Fruit fly (Drosophila melanogaster) whole organism, embryonic: Measurements from ENCODE around the gene Caper.

Source experiments
- CG10147 ChIP-seq: fragments of 200-800 bp; sonication (Bioruptor generic); optimal IDR thresholded peaks from 2 replicates; lab custom pipeline; 2019; ENCODE audit warnings: missing biosample characterization, mild to moderate bottlenecking, missing genetic modification characterization, moderate library complexity
- CG10979 ChIP-seq: fragments of 200-800 bp; sonication (Bioruptor generic); optimal IDR thresholded peaks from 2 replicates; lab custom pipeline; 2018; ENCODE audit warnings: missing biosample characterization, mild to moderate bottlenecking, missing genetic modification characterization, moderate library complexity
- CG11085 ChIP-seq: fragments of 200-800 bp; sonication (Bioruptor generic); IDR thresholded peaks from 2 replicates; pipeline ENCODE4 v1.3.6; 2022; ENCODE audit warnings: missing biosample characterization, missing genetic modification characterization
- CG14710 ChIP-seq: fragments of 200-800 bp; sonication (Bioruptor generic); optimal IDR thresholded peaks from 3 replicates; lab custom pipeline; 2019; ENCODE audit warnings: missing biosample characterization, mild to moderate bottlenecking, missing genetic modification characterization, moderate library complexity
- CG15073 ChIP-seq: fragments of 200-800 bp; sonication (Bioruptor generic); optimal IDR thresholded peaks from 2 replicates; lab custom pipeline; 2016; ENCODE audit warnings: missing biosample characterization, missing genetic modification characterization
- CG15514 ChIP-seq: fragments of 200-800 bp; sonication (Bioruptor generic); optimal IDR thresholded peaks from 3 replicates; lab custom pipeline; 2017; ENCODE audit warnings: missing biosample characterization, missing genetic modification characterization, mild to moderate bottlenecking, moderate library complexity, missing genetic modification reagents
- CG16779 ChIP-seq: fragments of 200-800 bp; sonication (Bioruptor generic); IDR thresholded peaks from 2 replicates; pipeline ENCODE4 v1.3.6; 2022; ENCODE audit warnings: missing biosample characterization, missing genetic modification characterization
- CG18476 ChIP-seq: fragments of 200-800 bp; sonication (Bioruptor generic); optimal IDR thresholded peaks from 2 replicates; lab custom pipeline; 2016; ENCODE audit warnings: missing biosample characterization, mild to moderate bottlenecking, missing genetic modification characterization
- CG33557 ChIP-seq: fragments of 200-800 bp; sonication (Bioruptor generic); optimal IDR thresholded peaks from 2 replicates; lab custom pipeline; 2019; ENCODE audit warnings: missing biosample characterization, mild to moderate bottlenecking, missing genetic modification characterization, moderate library complexity
- CG3847 ChIP-seq: fragments of 200-800 bp; sonication (Bioruptor generic); IDR thresholded peaks from 2 replicates; pipeline ENCODE4 v1.3.6; 2022; ENCODE audit warnings: missing biosample characterization, missing genetic modification characterization
- CG3995 ChIP-seq: fragments of 200-800 bp; sonication (Bioruptor generic); optimal IDR thresholded peaks from 3 replicates; lab custom pipeline; 2016; ENCODE audit warnings: missing biosample characterization, missing genetic modification characterization
- CG4820 ChIP-seq: fragments of 200-800 bp; sonication (Bioruptor generic); optimal IDR thresholded peaks from 3 replicates; lab custom pipeline; 2016; ENCODE audit warnings: missing biosample characterization, missing genetic modification characterization
- CG7786 ChIP-seq: fragments of 200-800 bp; sonication (Bioruptor generic); optimal IDR thresholded peaks from 2 replicates; lab custom pipeline; 2016; ENCODE audit warnings: missing biosample characterization, missing genetic modification characterization
- CG8944 ChIP-seq: fragments of 200-800 bp; sonication (Bioruptor generic); optimal IDR thresholded peaks from 3 replicates; lab custom pipeline; 2016; ENCODE audit warnings: missing biosample characterization, missing genetic modification characterization
- CHES-1-like ChIP-seq: fragments of 200-800 bp; sonication (Bioruptor generic); optimal IDR thresholded peaks from 2 replicates; lab custom pipeline; 2016; ENCODE audit warnings: missing biosample characterization, missing genetic modification characterization
- H15 ChIP-seq: fragments of 200-800 bp; sonication (Bioruptor generic); IDR thresholded peaks from 3 replicates; pipeline ENCODE4 v1.3.6; 2022; ENCODE audit warnings: missing biosample characterization, missing genetic modification characterization
- Hmr ChIP-seq: fragments of 200-800 bp; sonication (Bioruptor generic); optimal IDR thresholded peaks from 3 replicates; lab custom pipeline; 2017; ENCODE audit warnings: mild to moderate bottlenecking, missing biosample characterization, missing genetic modification reagents, missing genetic modification characterization
- Hmx ChIP-seq: fragments of 200-800 bp; sonication (Bioruptor generic); optimal IDR thresholded peaks from 2 replicates; lab custom pipeline; 2016; ENCODE audit warnings: missing biosample characterization, missing genetic modification characterization
- Hr51 ChIP-seq, 2 experiments: fragments of 200-800 bp; sonication (Bioruptor generic); optimal IDR thresholded peaks; 2 replicates in 1 of 2; 3 replicates in 1 of 2; lab custom pipeline; 2016 to 2018; ENCODE audit warnings: missing biosample characterization in 2 of 2, missing genetic modification characterization in 2 of 2, mild to moderate bottlenecking in 1 of 2, moderate library complexity in 1 of 2
- MTF-1 ChIP-seq: fragments of 200-800 bp; sonication (Bioruptor generic); optimal IDR thresholded peaks from 2 replicates; lab custom pipeline; 2018; ENCODE audit warnings: missing biosample characterization, mild to moderate bottlenecking, missing genetic modification characterization, borderline replicate concordance
- Mes4 ChIP-seq: fragments of 200-800 bp; sonication (Bioruptor generic); optimal IDR thresholded peaks from 2 replicates; lab custom pipeline; 2016; ENCODE audit warnings: missing biosample characterization, missing genetic modification characterization
- Myb ChIP-seq: fragments of 200-800 bp; sonication (Bioruptor generic); optimal IDR thresholded peaks from 2 replicates; lab custom pipeline; 2016; ENCODE audit warnings: missing biosample characterization, missing genetic modification characterization
- Pdp1 ChIP-seq, 2 experiments: fragments of 200-800 bp; sonication (Bioruptor generic); optimal IDR thresholded peaks; 3 replicates each; lab custom pipeline; 2016; ENCODE audit warnings: missing biosample characterization in 2 of 2, missing genetic modification characterization in 2 of 2, mild to moderate bottlenecking in 1 of 2, moderate library complexity in 1 of 2
- Ravus ChIP-seq: fragments of 200-800 bp; sonication (Bioruptor generic); IDR thresholded peaks from 2 replicates; pipeline ENCODE4 v1.3.6; 2022; ENCODE audit warnings: missing biosample characterization, missing genetic modification characterization
- Rx ChIP-seq: fragments of 200-800 bp; sonication (Bioruptor generic); IDR thresholded peaks from 2 replicates; pipeline ENCODE4 v1.3.6; 2022; ENCODE audit warnings: missing biosample characterization, missing genetic modification characterization
- Sox102F ChIP-seq: fragments of 200-800 bp; sonication (Bioruptor generic); optimal IDR thresholded peaks from 2 replicates; lab custom pipeline; 2018; ENCODE audit warnings: missing biosample characterization, mild to moderate bottlenecking, missing genetic modification characterization, moderate library complexity
- Taf1 ChIP-seq: fragments of 200-800 bp; sonication (Bioruptor generic); IDR thresholded peaks from 2 replicates; pipeline ENCODE4 v1.3.6; 2022; ENCODE audit warnings: missing biosample characterization, missing genetic modification characterization
- Vsx1 ChIP-seq: fragments of 200-800 bp; sonication (Bioruptor generic); optimal IDR thresholded peaks from 2 replicates; lab custom pipeline; 2017; ENCODE audit warnings: missing biosample characterization, mild to moderate bottlenecking, missing genetic modification characterization, missing genetic modification reagents
- amos ChIP-seq: fragments of 200-800 bp; sonication (Bioruptor generic); IDR thresholded peaks from 2 replicates; pipeline ENCODE4 v1.3.6; 2022; ENCODE audit warnings: missing biosample characterization, missing genetic modification characterization; ENCODE audit not compliant: partially characterized antibody
- ap ChIP-seq: fragments of 200-800 bp; sonication (Bioruptor generic); IDR thresholded peaks from 2 replicates; pipeline ENCODE4 v1.3.6; 2022; ENCODE audit warnings: missing biosample characterization, missing genetic modification characterization
- ato ChIP-seq: fragments of 200-800 bp; sonication (Bioruptor generic); IDR thresholded peaks from 2 replicates; pipeline ENCODE4 v1.3.6; 2022; ENCODE audit warnings: missing biosample characterization, missing genetic modification characterization; ENCODE audit not compliant: partially characterized antibody
- chif ChIP-seq, 2 experiments: fragments of 200-800 bp; sonication (Bioruptor generic); optimal IDR thresholded peaks; 3 replicates each; lab custom pipeline; 2016; ENCODE audit warnings: missing biosample characterization in 2 of 2, missing genetic modification characterization in 2 of 2
- dan ChIP-seq: fragments of 200-800 bp; sonication (Bioruptor generic); IDR thresholded peaks from 2 replicates; pipeline ENCODE4 v1.3.6; 2022; ENCODE audit warnings: missing biosample characterization, missing genetic modification characterization
- eyg ChIP-seq: fragments of 200-800 bp; sonication (Bioruptor generic); optimal IDR thresholded peaks from 3 replicates; lab custom pipeline; 2016; ENCODE audit warnings: missing biosample characterization, missing genetic modification characterization
- fd102C ChIP-seq: fragments of 200-800 bp; sonication (Bioruptor generic); optimal IDR thresholded peaks from 2 replicates; lab custom pipeline; 2018; ENCODE audit warnings: missing biosample characterization, mild to moderate bottlenecking, missing genetic modification characterization, moderate library complexity
- fd64A ChIP-seq: fragments of 200-800 bp; sonication (Bioruptor generic); optimal IDR thresholded peaks from 3 replicates; lab custom pipeline; 2018; ENCODE audit warnings: missing biosample characterization, mild to moderate bottlenecking, missing genetic modification characterization
- gce ChIP-seq: fragments of 200-800 bp; sonication (Bioruptor generic); IDR thresholded peaks from 3 replicates; pipeline ENCODE4 v1.3.6; 2022; ENCODE audit warnings: missing biosample characterization, missing genetic modification characterization
- kay ChIP-seq: fragments of 200-800 bp; sonication (Bioruptor generic); optimal IDR thresholded peaks from 2 replicates; lab custom pipeline; 2016; ENCODE audit warnings: missing biosample characterization, missing genetic modification characterization
- kni ChIP-seq: fragments of 200-800 bp; sonication (Bioruptor generic); optimal IDR thresholded peaks from 3 replicates; lab custom pipeline; 2017; ENCODE audit warnings: mild to moderate bottlenecking, missing biosample characterization, missing genetic modification reagents, missing genetic modification characterization
- lab ChIP-seq: fragments of 200-800 bp; sonication (Bioruptor generic); optimal IDR thresholded peaks from 3 replicates; lab custom pipeline; 2017; ENCODE audit warnings: missing biosample characterization, missing genetic modification characterization, mild to moderate bottlenecking, moderate library complexity, missing genetic modification reagents
- pho ChIP-seq: fragments of 200-800 bp; sonication (Bioruptor generic); optimal IDR thresholded peaks from 2 replicates; lab custom pipeline; 2016; ENCODE audit warnings: missing biosample characterization, missing genetic modification characterization
- phol ChIP-seq: fragments of 200-800 bp; sonication (Bioruptor generic); optimal IDR thresholded peaks from 3 replicates; lab custom pipeline; 2018; ENCODE audit warnings: missing biosample characterization, mild to moderate bottlenecking, missing genetic modification characterization, moderate library complexity
- repo ChIP-seq: fragments of 200-800 bp; sonication (Bioruptor generic); optimal IDR thresholded peaks from 2 replicates; lab custom pipeline; 2016; ENCODE audit warnings: missing biosample characterization, missing genetic modification characterization
- ro ChIP-seq: fragments of 200-800 bp; sonication (Bioruptor generic); IDR thresholded peaks from 2 replicates; pipeline ENCODE4 v1.3.6; 2022; ENCODE audit warnings: missing biosample characterization, missing genetic modification characterization
- sqz ChIP-seq: fragments of 200-800 bp; sonication (Bioruptor generic); optimal IDR thresholded peaks from 3 replicates; lab custom pipeline; 2018; ENCODE audit warnings: missing biosample characterization, mild to moderate bottlenecking, missing genetic modification characterization
- sug ChIP-seq: fragments of 200-800 bp; optimal IDR thresholded peaks from 2 replicates; lab custom pipeline; 2019; ENCODE audit warnings: missing biosample characterization, mild to moderate bottlenecking, missing genetic modification characterization, moderate library complexity
- wek ChIP-seq: fragments of 200-800 bp; sonication (Bioruptor generic); optimal IDR thresholded peaks from 3 replicates; lab custom pipeline; 2018; ENCODE audit warnings: missing biosample characterization, mild to moderate bottlenecking, missing genetic modification characterization, moderate library complexity
- zen ChIP-seq: fragments of 200-800 bp; sonication (Bioruptor generic); optimal IDR thresholded peaks from 3 replicates; lab custom pipeline; 2018; ENCODE audit warnings: missing biosample characterization, mild to moderate bottlenecking, missing genetic modification characterization, moderate library complexity

The Caper gene

dm6 chr2L:7043039-7043905 lies 10.8 kb downstream of the Caper start (continued):
- TF ChIP-seq Myb (GFP tag; lab: Kevin White, UChicago) (no peak), CHES-1-like (GFP tag; lab: Kevin White, UChicago) (no peak), CG18476 (GFP tag; lab: Kevin White, UChicago) (peak; percentile 7), pho (no peak), CG10979 (tag; lab: Kevin White, UChicago) (no peak), Mes4 (peak; percentile 52), repo (GFP tag; lab: Kevin White, UChicago) (no peak), Sox102F (GFP tag; lab: Kevin White, UChicago) (peak; percentile 5), Ravus (GFP tag; lab: Robert Waterston, UW) (no peak), CG33557 (GFP tag; lab: Kevin White, UChicago) (peak; percentile 87), fd64A (GFP tag; lab: Kevin White, UChicago) (peak; percentile 40), CG11085 (no peak), gce (GFP tag; lab: Robert Waterston, UW) (no peak), Hmr (GFP tag; lab: Kevin White, UChicago) (peak; percentile 1), Rx (GFP tag; lab: Robert Waterston, UW) (no peak), CG10147 (GFP tag; lab: Kevin White, UChicago) (no peak), CG3847 (GFP tag; lab: Robert Waterston, UW) (no peak), sug (no peak), eyg (GFP tag; lab: Kevin White, UChicago) (no peak), Hr51 (GFP tag; optimal IDR thresholded peaks at IDR 0.05; lab: Kevin White, UChicago) (peak in 1 of 2 experiments; percentile 15), phol (tag; lab: Kevin White, UChicago) (peak; percentile 36), H15 (0 out of 3 replicates have a peak, but pooled peaks have one; percentile 22), kay (GFP tag; lab: Kevin White, UChicago) (no peak), CG15073 (no peak), CG16779 (GFP tag; lab: Robert Waterston, UW) (no peak), CG3995 (GFP tag; lab: Kevin White, UChicago) (no peak), zen (no peak), amos (GFP tag; lab: Robert Waterston, UW) (no peak), ro (no peak), ap (GFP tag; lab: Robert Waterston, UW) (no peak), CG14710 (no peak), wek (GFP tag; lab: Kevin White, UChicago) (peak; percentile 41), CG7786 (no peak), sqz (GFP tag; lab: Kevin White, UChicago) (peak; percentile 69), CG8944 (peak; percentile 17), Pdp1 (GFP tag; optimal IDR thresholded peaks at IDR 0.05; lab: Kevin White, UChicago) (peak; percentile 7 to 94), kni (GFP tag; lab: Kevin White, UChicago) (peak; percentile 60), CG4820 (no peak), MTF-1 (GFP tag; lab: Kevin White, UChicago) (peak; percentile 17), Taf1 (no peak), chif (GFP tag; optimal IDR thresholded peaks at IDR 0.05; lab: Kevin White, UChicago) (peak in 1 of 2 experiments; percentile 16), lab (GFP tag; lab: Kevin White, UChicago) (no peak), CG15514 (GFP tag; lab: Kevin White, UChicago) (peak; percentile 11), dan (GFP tag; lab: Robert Waterston, UW) (no peak), ato (GFP tag; lab: Robert Waterston, UW) (no peak), Vsx1 (GFP tag; lab: Kevin White, UChicago) (peak; percentile 71), Hmx (GFP tag; lab: Kevin White, UChicago) (no peak), fd102C (GFP tag; lab: Kevin White, UChicago) (peak; percentile 52)
